Worm (Caenorhabditis elegans): Measurements from ENCODE around the gene F01D5.8.

The F01D5.8 gene

ce11 chrII:14050506-14050905, 40.0 kb downstream of the F01D5.8 start:
- TF ChIP-seq zip-8 (tag; optimal IDR thresholded peaks at IDR 0.05) (no peak), hlh-1 (tag; optimal IDR thresholded peaks at IDR 0.05) (peak; percentile 75), drap-1 (GFP tag; optimal IDR thresholded peaks at IDR 0.05) (no peak), cnd-1 (tag; optimal IDR thresholded peaks at IDR 0.05) (peak; percentile 52), elt-1 (tag; optimal IDR thresholded peaks at IDR 0.05; ENCODE audit: borderline replicate concordance, insufficient read depth) (peak; percentile 23), unc-120 (tag; optimal IDR thresholded peaks at IDR 0.05; ENCODE audit: poor library complexity, severe bottlenecking) (peak; percentile 69), ham-2 (GFP tag; optimal IDR thresholded peaks at IDR 0.05) (peak; percentile 13), nhr-237 (tag; optimal IDR thresholded peaks at IDR 0.05) (peak; percentile 26), mep-1 (tag; optimal IDR thresholded peaks at IDR 0.05) (peak; percentile 56), ces-1 (GFP tag; optimal IDR thresholded peaks at IDR 0.05) (no peak)

- TF ChIP-seq lin-32 (GFP tag; optimal IDR thresholded peaks at IDR 0.05), result no peak
- TF ChIP-seq nhr-2 (tag; optimal IDR thresholded peaks at IDR 0.05), result no peak
- TF ChIP-seq nhr-28 (tag; optimal IDR thresholded peaks at IDR 0.05), result no peak
- no peak for TF ChIP-seq ceh-39 (tag; optimal IDR thresholded peaks at IDR 0.05)
- TF ChIP-seq snpc-4 (tag; optimal IDR thresholded peaks at IDR 0.05), result no peak
- no peak for TF ChIP-seq drap-1 (GFP tag; optimal IDR thresholded peaks at IDR 0.05)
- no peak for TF ChIP-seq mab-5 (tag; optimal IDR thresholded peaks at IDR 0.05)
- TF ChIP-seq elt-1 (tag; optimal IDR thresholded peaks at IDR 0.05; ENCODE audit: borderline replicate concordance, insufficient read depth), result no peak
- no peak for TF ChIP-seq flh-1 (GFP tag; optimal IDR thresholded peaks at IDR 0.05)
These were observed 41.0 kb downstream of the F01D5.8 start for ce11 chrII:14051474-14051934.

ce11 chrII:14052204-14052603, 41.7 kb downstream of the F01D5.8 start, which contains the start of gene daf-5:
daf-5 (minus strand) TSS chrII:14052304.
- no peak for TF ChIP-seq nhr-76 (tag; optimal IDR thresholded peaks at IDR 0.05)
- TF ChIP-seq ham-2 (GFP tag; optimal IDR thresholded peaks at IDR 0.05), result no peak
- no peak for TF ChIP-seq lin-32 (GFP tag; optimal IDR thresholded peaks at IDR 0.05)
- TF ChIP-seq sem-2 (GFP tag; optimal IDR thresholded peaks at IDR 0.05), result no peak
- TF ChIP-seq unc-39 (tag; optimal IDR thresholded peaks at IDR 0.05), result no peak
- no peak for TF ChIP-seq blmp-1 (tag; optimal IDR thresholded peaks at IDR 0.05)
- TF ChIP-seq hlh-1 (tag; optimal IDR thresholded peaks at IDR 0.05), result no peak
- no peak for TF ChIP-seq tbx-8 (GFP tag; optimal IDR thresholded peaks at IDR 0.05)
- no peak for TF ChIP-seq bed-3 (GFP tag; optimal IDR thresholded peaks at IDR 0.05)
- no peak for TF ChIP-seq ceh-43 (GFP tag; optimal IDR thresholded peaks at IDR 0.05)
- no peak for TF ChIP-seq elt-1 (tag; optimal IDR thresholded peaks at IDR 0.05; ENCODE audit: borderline replicate concordance, insufficient read depth)
- TF ChIP-seq sptf-1 (tag; optimal IDR thresholded peaks at IDR 0.05), result no peak
- no peak for TF ChIP-seq unc-62 (GFP tag; optimal IDR thresholded peaks at IDR 0.05)
- TF ChIP-seq zip-8 (tag; optimal IDR thresholded peaks at IDR 0.05), result no peak
- no peak for TF ChIP-seq lin-13 (tag; optimal IDR thresholded peaks at IDR 0.05)

- no peak for TF ChIP-seq unc-39 (tag; optimal IDR thresholded peaks at IDR 0.05)
- TF ChIP-seq pha-4 (tag; optimal IDR thresholded peaks at IDR 0.05), result no peak
- no peak for TF ChIP-seq blmp-1 (tag; optimal IDR thresholded peaks at IDR 0.05)
These were observed 42.6 kb downstream of the F01D5.8 start for ce11 chrII:14053141-14053540.

- no peak for TF ChIP-seq nhr-76 (tag; optimal IDR thresholded peaks at IDR 0.05)
- no peak for TF ChIP-seq unc-120 (tag; optimal IDR thresholded peaks at IDR 0.05; ENCODE audit: poor library complexity, severe bottlenecking)
- TF ChIP-seq sem-2 (GFP tag; optimal IDR thresholded peaks at IDR 0.05), result no peak
- TF ChIP-seq unc-39 (tag; optimal IDR thresholded peaks at IDR 0.05), result no peak
These were observed 45.2 kb downstream of the F01D5.8 start for ce11 chrII:14055717-14056116.

ce11 chrII:14059767-14060166, 49.3 kb downstream of the F01D5.8 start, which contains the start of gene rpb-11:
rpb-11 (plus strand) TSS chrII:14060085.
- TF ChIP-seq mab-5 (tag; optimal IDR thresholded peaks at IDR 0.05) (no peak), ceh-83 (GFP tag; optimal IDR thresholded peaks at IDR 0.05) (no peak), blmp-1 (tag; optimal IDR thresholded peaks at IDR 0.05) (no peak), ceh-43 (GFP tag; optimal IDR thresholded peaks at IDR 0.05) (peak; percentile 66), ztf-11 (tag; optimal IDR thresholded peaks at IDR 0.05) (peak; percentile 22), lsy-2 (tag; optimal IDR thresholded peaks at IDR 0.05) (peak; percentile 83), nhr-2 (tag; optimal IDR thresholded peaks at IDR 0.05) (peak; percentile 19), unc-39 (tag; optimal IDR thresholded peaks at IDR 0.05) (no peak), drap-1 (GFP tag; optimal IDR thresholded peaks at IDR 0.05) (peak; percentile 65), mls-2 (tag; optimal IDR thresholded peaks at IDR 0.05) (peak; percentile 78), unc-62 (GFP tag; optimal IDR thresholded peaks at IDR 0.05) (peak; percentile 7), snpc-4 (tag; optimal IDR thresholded peaks at IDR 0.05) (no peak), mep-1 (tag; optimal IDR thresholded peaks at IDR 0.05) (peak; percentile 95), flh-1 (GFP tag; optimal IDR thresholded peaks at IDR 0.05) (no peak), ham-2 (GFP tag; optimal IDR thresholded peaks at IDR 0.05) (no peak), ceh-39 (tag; optimal IDR thresholded peaks at IDR 0.05) (peak; percentile 33), bed-3 (GFP tag; optimal IDR thresholded peaks at IDR 0.05) (peak; percentile 37), unc-120 (tag; optimal IDR thresholded peaks at IDR 0.05; ENCODE audit: poor library complexity, severe bottlenecking) (peak; percentile 45), lin-13 (tag; optimal IDR thresholded peaks at IDR 0.05) (peak; percentile 97), hlh-1 (tag; optimal IDR thresholded peaks at IDR 0.05) (peak; percentile 42), ces-1 (GFP tag; optimal IDR thresholded peaks at IDR 0.05) (peak; percentile 59), nhr-28 (tag; optimal IDR thresholded peaks at IDR 0.05) (no peak), cnd-1 (tag; optimal IDR thresholded peaks at IDR 0.05) (peak; percentile 45), zip-8 (tag; optimal IDR thresholded peaks at IDR 0.05) (no peak), pha-4 (tag; optimal IDR thresholded peaks at IDR 0.05) (peak; percentile 87), nhr-12 (tag; optimal IDR thresholded peaks at IDR 0.05) (no peak), lin-32 (GFP tag; optimal IDR thresholded peaks at IDR 0.05) (peak; percentile 34), sptf-1 (tag; optimal IDR thresholded peaks at IDR 0.05) (peak; percentile 80), M03D4.4 (tag; optimal IDR thresholded peaks at IDR 0.05) (peak; percentile 79), elt-1 (tag; optimal IDR thresholded peaks at IDR 0.05; ENCODE audit: borderline replicate concordance, insufficient read depth) (peak; percentile 53), nhr-237 (tag; optimal IDR thresholded peaks at IDR 0.05) (peak; percentile 81)

Data from whole organism, mixed stage, embryonic.